Fruit fly (Drosophila melanogaster) whole organism, embryonic: ENCODE results near the gene CG32161.

Source experiments
- ATbp ChIP-seq: fragments of 200-800 bp; sonication (Bioruptor generic); optimal IDR thresholded peaks from 2 replicates; lab custom pipeline; 2017; ENCODE audit warnings: missing biosample characterization, mild to moderate bottlenecking, missing genetic modification characterization, missing genetic modification reagents
- CG10462 ChIP-seq: fragments of 200-800 bp; sonication (Bioruptor generic); optimal IDR thresholded peaks from 2 replicates; lab custom pipeline; 2016; ENCODE audit warnings: missing biosample characterization, missing genetic modification characterization
- CG12071 ChIP-seq: fragments of 200-800 bp; sonication (Bioruptor generic); optimal IDR thresholded peaks from 3 replicates; lab custom pipeline; 2018; ENCODE audit warnings: missing biosample characterization, mild to moderate bottlenecking, missing genetic modification characterization
- CG12299 ChIP-seq: fragments of 200-800 bp; sonication (Bioruptor generic); optimal IDR thresholded peaks from 2 replicates; lab custom pipeline; 2018; ENCODE audit warnings: missing biosample characterization, mild to moderate bottlenecking, missing genetic modification characterization
- CG13123 ChIP-seq: fragments of 200-800 bp; sonication (Bioruptor generic); optimal IDR thresholded peaks from 2 replicates; lab custom pipeline; 2016; ENCODE audit warnings: missing biosample characterization, missing genetic modification characterization
- CG13296 ChIP-seq: fragments of 200-800 bp; sonication (Bioruptor generic); optimal IDR thresholded peaks from 3 replicates; lab custom pipeline; 2018; ENCODE audit warnings: missing biosample characterization, mild to moderate bottlenecking, missing genetic modification characterization
- CG14441 ChIP-seq: fragments of 200-800 bp; sonication (Bioruptor generic); IDR thresholded peaks from 2 replicates; pipeline ENCODE4 v1.3.6; 2022; ENCODE audit warnings: missing biosample characterization, missing genetic modification characterization
- CG18011 ChIP-seq: fragments of 200-800 bp; sonication (Bioruptor generic); optimal IDR thresholded peaks from 2 replicates; lab custom pipeline; 2017; ENCODE audit warnings: missing biosample characterization, missing genetic modification characterization, mild to moderate bottlenecking, moderate library complexity, missing genotype
- CG18262 ChIP-seq: fragments of 200-800 bp; optimal IDR thresholded peaks from 3 replicates; lab custom pipeline; 2019; ENCODE audit warnings: missing biosample characterization, mild to moderate bottlenecking, missing genetic modification characterization, moderate library complexity
- CG2116 ChIP-seq: fragments of 200-800 bp; sonication (Bioruptor generic); optimal IDR thresholded peaks from 3 replicates; lab custom pipeline; 2018; ENCODE audit warnings: missing biosample characterization, mild to moderate bottlenecking, missing genetic modification characterization
- CG2889 ChIP-seq: fragments of 200-800 bp; sonication (Bioruptor generic); IDR thresholded peaks from 3 replicates; pipeline ENCODE4 v1.3.6; 2022; ENCODE audit warnings: missing biosample characterization, missing genetic modification characterization
- CG3726 ChIP-seq: fragments of 200-800 bp; sonication (Bioruptor generic); IDR thresholded peaks from 3 replicates; pipeline ENCODE4, ENCODE4 v1.3.6; 2022; ENCODE audit warnings: missing biosample characterization, missing genetic modification characterization
- CG3838 ChIP-seq: fragments of 200-800 bp; sonication (Bioruptor generic); optimal IDR thresholded peaks from 3 replicates; lab custom pipeline; 2016; ENCODE audit warnings: missing biosample characterization, missing genetic modification characterization
- CG6765 ChIP-seq: fragments of 200-800 bp; sonication (Bioruptor generic); optimal IDR thresholded peaks from 3 replicates; lab custom pipeline; 2017; ENCODE audit warnings: missing biosample characterization, mild to moderate bottlenecking, missing genetic modification characterization
- CG7745 ChIP-seq: fragments of 200-800 bp; sonication (Bioruptor generic); optimal IDR thresholded peaks from 2 replicates; lab custom pipeline; 2018; ENCODE audit warnings: missing biosample characterization, mild to moderate bottlenecking, missing genetic modification characterization, moderate library complexity
- CG8765 ChIP-seq: fragments of 200-800 bp; sonication (Bioruptor generic); IDR thresholded peaks from 2 replicates; pipeline ENCODE4 v1.3.6; 2022; ENCODE audit warnings: missing biosample characterization, missing genetic modification characterization
- CG9609 ChIP-seq: fragments of 200-800 bp; sonication (Bioruptor generic); optimal IDR thresholded peaks from 3 replicates; lab custom pipeline; 2016; ENCODE audit warnings: missing biosample characterization, missing genetic modification characterization
- ERR ChIP-seq: fragments of 200-800 bp; sonication (Bioruptor generic); optimal IDR thresholded peaks from 2 replicates; lab custom pipeline; 2016; ENCODE audit warnings: missing biosample characterization, missing genetic modification characterization
- Elba2 ChIP-seq: fragments of 200-800 bp; sonication (Bioruptor generic); optimal IDR thresholded peaks from 3 replicates; lab custom pipeline; 2016; ENCODE audit warnings: missing biosample characterization, missing genetic modification characterization
- Gsc ChIP-seq: fragments of 200-800 bp; sonication (Bioruptor generic); IDR thresholded peaks from 2 replicates; pipeline ENCODE4 v1.3.6; 2022; ENCODE audit warnings: missing biosample characterization, missing genetic modification characterization
- HLH54F ChIP-seq: fragments of 200-800 bp; sonication (Bioruptor generic); optimal IDR thresholded peaks from 3 replicates; lab custom pipeline; 2016; ENCODE audit warnings: missing biosample characterization, missing genetic modification characterization
- HLHmδ ChIP-seq: fragments of 200-800 bp; sonication (Bioruptor generic); optimal IDR thresholded peaks from 2 replicates; lab custom pipeline; 2018; ENCODE audit warnings: missing biosample characterization, mild to moderate bottlenecking, missing genetic modification characterization, moderate library complexity
- HmgD ChIP-seq: fragments of 200-800 bp; sonication (Bioruptor generic); optimal IDR thresholded peaks from 3 replicates; lab custom pipeline; 2016; ENCODE audit warnings: missing biosample characterization, missing genetic modification characterization
- Hsf ChIP-seq: fragments of 200-800 bp; sonication (Bioruptor generic); optimal IDR thresholded peaks from 3 replicates; lab custom pipeline; 2016; ENCODE audit warnings: missing biosample characterization, missing genetic modification characterization
- Mad ChIP-seq: fragments of 200-800 bp; sonication (Bioruptor generic); optimal IDR thresholded peaks from 2 replicates; lab custom pipeline; 2016; ENCODE audit warnings: missing biosample characterization, missing genetic modification characterization
- Mes4 ChIP-seq: fragments of 200-800 bp; sonication (Bioruptor generic); optimal IDR thresholded peaks from 2 replicates; lab custom pipeline; 2016; ENCODE audit warnings: missing biosample characterization, missing genetic modification characterization
- NC2α ChIP-seq: fragments of 200-800 bp; sonication (Bioruptor generic); optimal IDR thresholded peaks from 2 replicates; lab custom pipeline; 2016; ENCODE audit warnings: missing biosample characterization, missing genetic modification characterization
- NfI ChIP-seq: fragments of 200-800 bp; sonication (Bioruptor generic); optimal IDR thresholded peaks from 3 replicates; lab custom pipeline; 2018; ENCODE audit warnings: missing biosample characterization, mild to moderate bottlenecking, missing genetic modification characterization, moderate library complexity
- Opbp ChIP-seq: fragments of 200-800 bp; sonication (Bioruptor generic); IDR thresholded peaks from 3 replicates; pipeline ENCODE4 v1.3.6; 2022; ENCODE audit warnings: missing biosample characterization, missing genetic modification characterization; ENCODE audit not compliant: partially characterized antibody
- Rfx ChIP-seq: fragments of 200-800 bp; sonication (Bioruptor generic); IDR thresholded peaks from 2 replicates; pipeline ENCODE4 v1.3.6; 2022; ENCODE audit warnings: missing biosample characterization, missing genetic modification characterization
- Sin3A ChIP-seq: fragments of >200 bp; optimal IDR thresholded peaks from 2 replicates; lab custom pipeline; 2018
- Six4 ChIP-seq: fragments of 200-800 bp; sonication (Bioruptor generic); optimal IDR thresholded peaks from 2 replicates; lab custom pipeline; 2016; ENCODE audit warnings: missing biosample characterization, missing genetic modification characterization
- cato ChIP-seq: fragments of 200-800 bp; sonication (Bioruptor generic); optimal IDR thresholded peaks from 2 replicates; lab custom pipeline; 2016; ENCODE audit warnings: missing biosample characterization, missing genetic modification characterization, borderline replicate concordance
- dysf ChIP-seq: fragments of 200-800 bp; sonication (Bioruptor generic); IDR thresholded peaks from 3 replicates; pipeline ENCODE4 v1.3.6; 2022; ENCODE audit warnings: missing biosample characterization, missing genetic modification characterization
- grau ChIP-seq: fragments of 200-800 bp; optimal IDR thresholded peaks from 3 replicates; lab custom pipeline; 2019; ENCODE audit warnings: missing biosample characterization, mild to moderate bottlenecking, missing genetic modification characterization, moderate library complexity
- hb ChIP-seq: fragments of 200-800 bp; sonication (Bioruptor generic); IDR thresholded peaks from 3 replicates; pipeline ENCODE4 v1.3.6; 2022; ENCODE audit warnings: missing biosample characterization, missing genetic modification characterization; ENCODE audit not compliant: partially characterized antibody
- insv ChIP-seq, 2 experiments: fragments of 200-800 bp; sonication (Bioruptor generic); optimal IDR thresholded peaks; 3 replicates each; lab custom pipeline; 2016 to 2018; ENCODE audit warnings: missing biosample characterization in 2 of 2, missing genetic modification characterization in 2 of 2
- kay ChIP-seq: fragments of 200-800 bp; sonication (Bioruptor generic); optimal IDR thresholded peaks from 2 replicates; lab custom pipeline; 2016; ENCODE audit warnings: missing biosample characterization, missing genetic modification characterization
- klu ChIP-seq: fragments of 200-800 bp; sonication (Bioruptor generic); IDR thresholded peaks from 2 replicates; pipeline ENCODE4 v1.3.6; 2022; ENCODE audit warnings: missing biosample characterization, missing genetic modification characterization
- lbe ChIP-seq: fragments of 200-800 bp; sonication (Bioruptor generic); optimal IDR thresholded peaks from 2 replicates; lab custom pipeline; 2016; ENCODE audit warnings: missing biosample characterization, mild to moderate bottlenecking, missing genetic modification characterization
- nau ChIP-seq: fragments of 200-800 bp; sonication (Bioruptor generic); optimal IDR thresholded peaks from 3 replicates; lab custom pipeline; 2017; ENCODE audit warnings: missing biosample characterization, mild to moderate bottlenecking, missing genetic modification characterization, missing genetic modification reagents
- nerfin-1 ChIP-seq: fragments of 200-800 bp; sonication (Bioruptor generic); optimal IDR thresholded peaks from 3 replicates; lab custom pipeline; 2019; ENCODE audit warnings: missing biosample characterization, mild to moderate bottlenecking, missing genetic modification characterization, moderate library complexity
- nmo ChIP-seq: fragments of 200-800 bp; sonication (Bioruptor generic); optimal IDR thresholded peaks from 2 replicates; lab custom pipeline; 2018; ENCODE audit warnings: missing biosample characterization, mild to moderate bottlenecking, missing genetic modification characterization, moderate library complexity
- otp ChIP-seq: fragments of 200-800 bp; sonication (Bioruptor generic); IDR thresholded peaks from 3 replicates; pipeline ENCODE4, ENCODE4 v1.3.6; 2022; ENCODE audit warnings: missing biosample characterization, missing genetic modification characterization
- phol ChIP-seq: fragments of 200-800 bp; sonication (Bioruptor generic); optimal IDR thresholded peaks from 3 replicates; lab custom pipeline; 2018; ENCODE audit warnings: missing biosample characterization, mild to moderate bottlenecking, missing genetic modification characterization, moderate library complexity
- prd ChIP-seq, 3 experiments: fragments of >200 bp in 2 of 3; fragments of 200-800 bp in 1 of 3; sonication (Bioruptor generic) in 1 of 3; optimal IDR thresholded peaks in 2 of 3; IDR thresholded peaks in 1 of 3; 2 replicates in 2 of 3; 3 replicates in 1 of 3; pipeline versions ENCODE4 v1.3.6 to Lab custom; 2017 to 2022; ENCODE audit warnings: missing biosample characterization in 1 of 3, missing genetic modification characterization in 1 of 3
- sens ChIP-seq: fragments of 200-800 bp; sonication (Bioruptor generic); peaks from one replicate; lab custom pipeline; 2016; ENCODE audit warnings: missing biosample characterization, missing genetic modification characterization
- sna ChIP-seq: fragments of 200-800 bp; sonication (Bioruptor generic); IDR thresholded peaks from 2 replicates; pipeline ENCODE4 v1.3.6; 2022; ENCODE audit warnings: missing biosample characterization, missing genetic modification characterization; ENCODE audit not compliant: partially characterized antibody
- tgo ChIP-seq: fragments of 200-800 bp; sonication (Bioruptor generic); IDR thresholded peaks from 3 replicates; pipeline ENCODE4 v1.3.6; 2022; ENCODE audit warnings: missing biosample characterization, missing genetic modification characterization
- trh ChIP-seq: fragments of 200-800 bp; sonication (Bioruptor generic); optimal IDR thresholded peaks from 2 replicates; lab custom pipeline; 2016; ENCODE audit warnings: missing biosample characterization, missing genetic modification characterization

CG32161 gene

dm6 chr3L:16844920-16845573 lies 980 bp upstream of the CG32161 start, which contains the start of the genes kud and Zcchc7 (continued):
- TF ChIP-seq CG2116 (peak; percentile 99), CG13123 (GFP tag; lab: Kevin White, UChicago) (peak; percentile 2), Opbp (GFP tag; lab: Robert Waterston, UW) (no peak), Hsf (GFP tag; lab: Kevin White, UChicago) (peak; percentile 62), Gsc (GFP tag; lab: Robert Waterston, UW) (no peak), CG12071 (GFP tag; lab: Kevin White, UChicago) (no peak), CG18011 (peak; percentile 50), CG18262 (tag; lab: Kevin White, UChicago) (peak; percentile 69), prd (optimal IDR thresholded peaks at IDR 0.05; lab: Kevin White, UChicago) (no peak), prd (GFP tag; IDR thresholded peaks at IDR 0.05; lab: Robert Waterston, UW) (peak; percentile 46; the same call in 1 of the 3 replicates), nau (no peak), HmgD (GFP tag; lab: Kevin White, UChicago) (no peak), trh (GFP tag; lab: Kevin White, UChicago) (no peak), Mes4 (peak; percentile 10), tgo (GFP tag; lab: Robert Waterston, UW) (no peak), Six4 (GFP tag; lab: Kevin White, UChicago) (peak; percentile 7), CG14441 (GFP tag; lab: Robert Waterston, UW) (peak; percentile 22; the same call in 1 of the 2 replicates), Rfx (GFP tag; lab: Robert Waterston, UW) (peak; percentile 71), otp (GFP tag; lab: Robert Waterston, UW) (no peak), CG12299 (tag; lab: Kevin White, UChicago) (peak; percentile 21), cato (peak; percentile 30), CG3726 (GFP tag; lab: Robert Waterston, UW) (no peak), insv (GFP tag; optimal IDR thresholded peaks at IDR 0.05; lab: Kevin White, UChicago) (peak in 1 of 2 experiments; percentile 50), nerfin-1 (tag; lab: Kevin White, UChicago) (peak; percentile 56), CG2889 (GFP tag; lab: Robert Waterston, UW) (no peak), nmo (GFP tag; lab: Kevin White, UChicago) (peak; percentile 79), HLH54F (GFP tag; lab: Kevin White, UChicago) (peak; percentile 64), kay (peak; percentile 38), ATbp (GFP tag; lab: Kevin White, UChicago) (no peak), NfI (peak; percentile 65), phol (tag; lab: Kevin White, UChicago) (peak; percentile 67), Mad (no peak), CG3838 (no peak), lbe (GFP tag; lab: Kevin White, UChicago) (peak; percentile 43), CG8765 (GFP tag; lab: Robert Waterston, UW) (no peak), CG9609 (GFP tag; lab: Kevin White, UChicago) (peak; percentile 47), klu (no peak), NC2α (no peak), HLHmδ (GFP tag; lab: Kevin White, UChicago) (no peak), CG7745 (no peak), CG10462 (GFP tag; lab: Kevin White, UChicago) (peak; percentile 48), dysf (GFP tag; lab: Robert Waterston, UW) (peak; percentile 63; the same call in 2 of the 3 replicates), hb (GFP tag; lab: Robert Waterston, UW) (no peak), ERR (GFP tag; lab: Kevin White, UChicago) (peak; percentile 32), Sin3A (peak; percentile 30), CG6765 (GFP tag; lab: Kevin White, UChicago) (no peak), Elba2 (GFP tag; lab: Kevin White, UChicago) (no peak), grau (tag; lab: Kevin White, UChicago) (peak; percentile 79), CG13296 (GFP tag; lab: Kevin White, UChicago) (no peak), sna (GFP tag; lab: Robert Waterston, UW) (peak; percentile 18; the same call in 1 of the 2 replicates), sens (GFP tag; lab: Kevin White, UChicago) (peak; percentile 89)
